Worm (Caenorhabditis elegans) whole organism, young adult: Measurements from ENCODE around the gene pqn-32.

Source experiments
- B0336.3 ChIP-seq: fragments of 200-800 bp; sonication (Bioruptor generic); IDR thresholded peaks from 2 replicates; pipeline ENCODE4 v1.3.6; 2022; ENCODE audit warnings: missing genetic modification characterization, missing compliant biosample characterization
- C06A6.2 ChIP-seq: fragments of 200-800 bp; sonication (Bioruptor generic); conservative IDR thresholded peaks from 2 replicates; pipeline ENCODE4 v1.3.6; 2022; ENCODE audit warnings: missing genetic modification characterization, missing compliant biosample characterization
- F10E7.11 ChIP-seq: sonication (generic microtip); optimal IDR thresholded peaks from 2 replicates; lab custom pipeline; 2017; ENCODE audit warnings: mild to moderate bottlenecking, missing genetic modification characterization, moderate library complexity, missing compliant biosample characterization
- F23B12.7 ChIP-seq: sonication (generic microtip); optimal IDR thresholded peaks from 2 replicates; lab custom pipeline; 2017; ENCODE audit warnings: missing genetic modification characterization, mild to moderate bottlenecking, missing compliant biosample characterization, antibody characterized with exemption, moderate library complexity; ENCODE audit not compliant: insufficient read depth
- F52B5.7 ChIP-seq: sonication (generic microtip); optimal IDR thresholded peaks from 2 replicates; lab custom pipeline; 2016; ENCODE audit warnings: mild to moderate bottlenecking, missing genetic modification characterization, missing compliant biosample characterization
- T07F8.4 ChIP-seq: sonication (generic microtip); optimal IDR thresholded peaks from 2 replicates; lab custom pipeline; 2016; ENCODE audit warnings: mild to moderate bottlenecking, missing genetic modification characterization, moderate library complexity, missing compliant biosample characterization
- Y56A3A.18 ChIP-seq: fragments of 200-800 bp; sonication (Bioruptor generic); IDR thresholded peaks from 2 replicates; pipeline ENCODE4 v1.3.6; 2022; ENCODE audit warnings: missing genetic modification reagents, missing genetic modification characterization, missing compliant biosample characterization
- Y67H2A.10 ChIP-seq: fragments of 200-800 bp; sonication (Bioruptor generic); conservative IDR thresholded peaks from 2 replicates; pipeline ENCODE4 v1.3.6; 2022; ENCODE audit warnings: missing genetic modification reagents, missing genetic modification characterization, missing compliant biosample characterization
- ama-1 ChIP-seq, 3 experiments: fragments of 150-350 bp in 1 of 3; sonication (generic microtip) in 2 of 3; optimal IDR thresholded peaks; 2 replicates each; lab custom pipeline; 2014 to 2018; ENCODE audit warnings: missing biosample characterization in 2 of 3, missing genetic modification characterization in 2 of 3, missing genetic modification reagents in 2 of 3
- aptf-2 ChIP-seq: fragments of 200-800 bp; sonication (Bioruptor generic); conservative IDR thresholded peaks from 2 replicates; pipeline ENCODE4 v1.3.6; 2022; ENCODE audit warnings: missing genetic modification reagents, missing genetic modification characterization, missing compliant biosample characterization
- aptf-3 ChIP-seq: fragments of 200-800 bp; sonication (Bioruptor generic); IDR thresholded peaks from 2 replicates; pipeline ENCODE4 v1.3.6; 2022; ENCODE audit warnings: missing genetic modification characterization, missing compliant biosample characterization
- atf-7 ChIP-seq: sonication (generic microtip); optimal IDR thresholded peaks from 2 replicates; lab custom pipeline; 2017; ENCODE audit warnings: mild to moderate bottlenecking, missing genetic modification characterization, missing compliant biosample characterization
- ccch-3 ChIP-seq: fragments of 200-800 bp; sonication (Bioruptor generic); optimal IDR thresholded peaks from 2 replicates; lab custom pipeline; 2018; ENCODE audit warnings: mild to moderate bottlenecking, missing genetic modification characterization, missing compliant biosample characterization
- ceh-100 ChIP-seq: fragments of 200-800 bp; sonication (Bioruptor generic); IDR thresholded peaks from 2 replicates; pipeline ENCODE4 v1.3.6; 2022; ENCODE audit warnings: missing genetic modification reagents, missing genetic modification characterization, missing compliant biosample characterization
- ceh-79 ChIP-seq: sonication (generic microtip); optimal IDR thresholded peaks from 2 replicates; lab custom pipeline; 2017; ENCODE audit warnings: mild to moderate bottlenecking, missing genetic modification characterization, missing compliant biosample characterization
- die-1 ChIP-seq: sonication (generic microtip); optimal IDR thresholded peaks from 2 replicates; lab custom pipeline; 2016; ENCODE audit warnings: missing genotype, mild to moderate bottlenecking, missing genetic modification characterization, missing compliant biosample characterization
- dox-1 ChIP-seq: fragments of 200-800 bp; sonication (Bioruptor generic); IDR thresholded peaks from 2 replicates; pipeline ENCODE4 v1.3.6; 2022; ENCODE audit warnings: missing genetic modification reagents, missing genetic modification characterization, missing compliant biosample characterization
- ekl-4 ChIP-seq: fragments of 200-800 bp; sonication (Bioruptor generic); IDR thresholded peaks from 2 replicates; pipeline ENCODE4 v1.3.6; 2022; ENCODE audit warnings: missing genetic modification reagents, missing genetic modification characterization, missing compliant biosample characterization
- fkh-3 ChIP-seq: sonication (generic microtip); optimal IDR thresholded peaks from 2 replicates; lab custom pipeline; 2016; ENCODE audit warnings: mild to moderate bottlenecking, missing genetic modification characterization, missing compliant biosample characterization
- hlh-12 ChIP-seq: sonication (generic microtip); optimal IDR thresholded peaks from 2 replicates; lab custom pipeline; 2016; ENCODE audit warnings: missing genetic modification characterization, missing compliant biosample characterization
- hmg-20 ChIP-seq: fragments of 200-800 bp; sonication (Bioruptor generic); IDR thresholded peaks from 2 replicates; pipeline ENCODE4 v1.3.6; 2022; ENCODE audit warnings: missing genetic modification reagents, missing genetic modification characterization, missing compliant biosample characterization
- let-526 ChIP-seq: fragments of 200-800 bp; sonication (Bioruptor generic); IDR thresholded peaks from 2 replicates; pipeline ENCODE4 v1.3.6; 2022; ENCODE audit warnings: missing genetic modification reagents, missing genetic modification characterization, missing compliant biosample characterization
- lin-35 ChIP-seq, 3 experiments: fragments of 150-350 bp in 2 of 3; sonication (generic microtip) in 1 of 3; optimal IDR thresholded peaks; 2 replicates each; lab custom pipeline; 2014 to 2018; ENCODE audit warnings: missing biosample characterization in 3 of 3, missing genetic modification characterization in 3 of 3, missing genetic modification reagents in 3 of 3
- lin-40 ChIP-seq: sonication (generic microtip); optimal IDR thresholded peaks from 2 replicates; lab custom pipeline; 2016; ENCODE audit warnings: missing genetic modification characterization, mild to moderate bottlenecking, missing compliant biosample characterization, missing genotype, missing genetic modification reagents
- lsy-27 ChIP-seq: sonication (generic microtip); optimal IDR thresholded peaks from 2 replicates; lab custom pipeline; 2017; ENCODE audit warnings: missing genetic modification characterization, mild to moderate bottlenecking, missing compliant biosample characterization, antibody characterized with exemption, missing genotype, borderline replicate concordance; ENCODE audit not compliant: insufficient read depth
- madf-6 ChIP-seq: fragments of 200-800 bp; sonication (Bioruptor generic); IDR thresholded peaks from 2 replicates; pipeline ENCODE4 v1.3.6; 2022; ENCODE audit warnings: missing genetic modification reagents, missing genetic modification characterization, missing compliant biosample characterization
- mcd-1 ChIP-seq: fragments of 200-800 bp; sonication (Bioruptor generic); IDR thresholded peaks from 2 replicates; pipeline ENCODE4 v1.3.6; 2022; ENCODE audit warnings: missing genetic modification reagents, missing genetic modification characterization, missing compliant biosample characterization
- mel-28 ChIP-seq: sonication (generic microtip); optimal IDR thresholded peaks from 2 replicates; lab custom pipeline; 2016; ENCODE audit warnings: borderline replicate concordance, mild to moderate bottlenecking, missing genetic modification characterization, missing compliant biosample characterization
- mes-4 ChIP-seq: sonication (generic microtip); optimal IDR thresholded peaks from 2 replicates; lab custom pipeline; 2016; ENCODE audit warnings: missing genotype, missing genetic modification characterization, missing compliant biosample characterization
- nfya-1 ChIP-seq: sonication (generic microtip); optimal IDR thresholded peaks from 2 replicates; lab custom pipeline; 2017; ENCODE audit warnings: antibody characterized with exemption, missing compliant biosample characterization, missing genetic modification characterization, borderline replicate concordance; ENCODE audit not compliant: insufficient read depth
- sdz-38 ChIP-seq: sonication (generic microtip); optimal IDR thresholded peaks from 2 replicates; lab custom pipeline; 2016; ENCODE audit warnings: missing genotype, missing genetic modification characterization, missing compliant biosample characterization
- sea-2 ChIP-seq: fragments of 200-800 bp; sonication (Bioruptor generic); IDR thresholded peaks from 2 replicates; pipeline ENCODE4 v1.3.6; 2022; ENCODE audit warnings: missing genetic modification characterization, missing compliant biosample characterization
- snpc-1.1 ChIP-seq: sonication (generic microtip); optimal IDR thresholded peaks from 2 replicates; lab custom pipeline; 2017; ENCODE audit warnings: missing genetic modification characterization, mild to moderate bottlenecking, missing compliant biosample characterization, antibody characterized with exemption, moderate library complexity, missing genotype, missing genetic modification reagents; ENCODE audit not compliant: insufficient read depth
- unc-62 ChIP-seq: fragments of 150-350 bp; optimal IDR thresholded peaks from 2 replicates; lab custom pipeline; 2014; ENCODE audit warnings: missing biosample characterization, missing genetic modification reagents, missing genetic modification characterization
- xnd-1 ChIP-seq: sonication (generic microtip); optimal IDR thresholded peaks from 2 replicates; lab custom pipeline; 2016; ENCODE audit warnings: missing genotype, missing genetic modification reagents, missing genetic modification characterization, missing compliant biosample characterization
- zfh-2 ChIP-seq: fragments of 200-800 bp; sonication (Bioruptor generic); conservative IDR thresholded peaks from 2 replicates; pipeline ENCODE4 v1.3.6; 2022; ENCODE audit warnings: missing genetic modification reagents, missing genetic modification characterization, missing compliant biosample characterization
- zim-3 ChIP-seq: sonication (generic microtip); optimal IDR thresholded peaks from 2 replicates; lab custom pipeline; 2017; ENCODE audit warnings: mild to moderate bottlenecking, missing genetic modification characterization, moderate library complexity, missing compliant biosample characterization
- ztf-3 ChIP-seq: fragments of 200-800 bp; sonication (Bioruptor generic); optimal IDR thresholded peaks from 2 replicates; lab custom pipeline; 2018; ENCODE audit warnings: mild to moderate bottlenecking, missing genetic modification characterization, missing compliant biosample characterization

pqn-32 gene

DNA sequence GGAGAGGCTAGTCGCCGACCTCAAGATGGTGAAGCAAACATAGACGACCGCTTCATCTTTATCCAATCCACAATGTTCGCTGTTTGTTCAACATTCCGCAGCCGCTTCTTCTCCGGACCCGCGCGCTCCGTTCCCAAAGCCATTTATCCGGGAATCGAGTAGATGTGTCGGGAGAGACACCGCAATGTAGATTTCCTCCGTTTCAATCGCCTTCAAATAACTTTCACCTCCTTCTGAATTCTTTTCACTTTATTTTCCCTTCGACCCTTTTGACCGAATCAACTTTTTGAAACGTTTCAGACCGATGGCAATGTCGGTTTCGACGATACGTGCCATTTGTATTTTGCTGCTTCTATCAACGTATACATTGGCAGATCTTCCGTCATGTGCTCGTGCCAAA is at the start of gene pqn-32:
Gene pqn-32 (plus strand): TSS at position 301 of the 400 bp plus-strand sequence.
- TF ChIP-seq let-526 (GFP tag; lab: Robert Waterston, UW) (no peak), aptf-3 (GFP tag; lab: Robert Waterston, UW) (no peak), ama-1 (optimal IDR thresholded peaks at IDR 0.05; lab: Kevin White, UChicago) (no peak), ama-1 (GFP tag; optimal IDR thresholded peaks at IDR 0.05; lab: Kevin White, UChicago) (no peak), ceh-100 (GFP tag; lab: Robert Waterston, UW) (no peak), lsy-27 (tag; lab: Kevin White, UChicago) (no peak), aptf-2 (GFP tag; lab: Robert Waterston, UW) (no peak), sdz-38 (tag; lab: Kevin White, UChicago) (no peak), mcd-1 (GFP tag; lab: Robert Waterston, UW) (no peak), hlh-12 (tag; lab: Kevin White, UChicago) (no peak), ccch-3 (no peak), xnd-1 (tag; lab: Kevin White, UChicago) (no peak), lin-35 (GFP tag; optimal IDR thresholded peaks at IDR 0.05; lab: Kevin White, UChicago) (no peak), B0336.3 (GFP tag; lab: Robert Waterston, UW) (no peak), ekl-4 (GFP tag; lab: Robert Waterston, UW) (no peak), sea-2 (GFP tag; lab: Robert Waterston, UW) (no peak), F10E7.11 (tag; lab: Kevin White, UChicago) (no peak), mes-4 (no peak), F23B12.7 (tag; lab: Kevin White, UChicago) (no peak), T07F8.4 (tag; lab: Kevin White, UChicago) (no peak)

ce11 chrII:13059196-13059595 is 48.6 kb upstream of the pqn-32 start:
- TF ChIP-seq dox-1 (no peak), hmg-20 (GFP tag; lab: Robert Waterston, UW) (0 out of 2 replicates have a peak, but pooled peaks have one; percentile 16), F52B5.7 (peak; percentile 37), ztf-3 (no peak), zfh-2 (GFP tag; lab: Robert Waterston, UW) (peak; percentile 81)
- TF ChIP-seq, all 124 proteins: peak for 3

ce11 chrII:13065251-13065650 is 42.6 kb upstream of the pqn-32 start:
- TF ChIP-seq nfya-1: no peak
- no peak for TF ChIP-seq zfh-2 (GFP tag; lab: Robert Waterston, UW)
- no peak for TF ChIP-seq madf-6 (GFP tag; lab: Robert Waterston, UW)
- TF ChIP-seq mel-28 (tag; lab: Kevin White, UChicago): no peak
- no peak for TF ChIP-seq sdz-38 (tag; lab: Kevin White, UChicago)
- no peak for TF ChIP-seq hmg-20 (GFP tag; lab: Robert Waterston, UW)
- no peak for TF ChIP-seq C06A6.2 (GFP tag; lab: Robert Waterston, UW)
- TF ChIP-seq ceh-79 (tag; lab: Kevin White, UChicago): no peak
- TF ChIP-seq Y67H2A.10 (GFP tag; lab: Robert Waterston, UW): no peak
- no peak for TF ChIP-seq die-1 (tag; lab: Kevin White, UChicago)
- no peak for TF ChIP-seq unc-62 (GFP tag; lab: Kevin White, UChicago)
- TF ChIP-seq atf-7 (tag; lab: Kevin White, UChicago): no peak
- TF ChIP-seq fkh-3 (tag; lab: Kevin White, UChicago): no peak
- no peak for TF ChIP-seq Y56A3A.18 (GFP tag; lab: Robert Waterston, UW)
- no peak for TF ChIP-seq zim-3 (tag; lab: Kevin White, UChicago)
- no peak for TF ChIP-seq lin-40 (tag; lab: Kevin White, UChicago)
- TF ChIP-seq dox-1: no peak
- TF ChIP-seq snpc-1.1: no peak
